Fruit fly (Drosophila melanogaster) whole organism, embryonic: Measurements from ENCODE around the gene Or7a.

ENCODE experiments used
- Ada2b ChIP-seq: fragments of 200-800 bp; sonication (Bioruptor generic); IDR thresholded peaks from 2 replicates; pipeline ENCODE4 v1.3.6; 2022; ENCODE audit warnings: missing biosample characterization, missing genetic modification characterization
- Asciz ChIP-seq: fragments of 200-800 bp; sonication (Bioruptor generic); optimal IDR thresholded peaks from 2 replicates; lab custom pipeline; 2017; ENCODE audit warnings: missing biosample characterization, mild to moderate bottlenecking, missing genetic modification characterization, missing genetic modification reagents
- Atf3 ChIP-seq: fragments of 200-800 bp; sonication (Bioruptor generic); optimal IDR thresholded peaks from 3 replicates; lab custom pipeline; 2016; ENCODE audit warnings: missing biosample characterization, missing genetic modification characterization
- CG11456 ChIP-seq: fragments of 200-800 bp; sonication (Bioruptor generic); IDR thresholded peaks from 3 replicates; pipeline ENCODE4 v1.3.6; 2022; ENCODE audit warnings: missing biosample characterization, missing genetic modification characterization
- CG12299 ChIP-seq: fragments of 200-800 bp; sonication (Bioruptor generic); optimal IDR thresholded peaks from 2 replicates; lab custom pipeline; 2018; ENCODE audit warnings: missing biosample characterization, mild to moderate bottlenecking, missing genetic modification characterization
- CG12942 ChIP-seq: fragments of 200-800 bp; sonication (Bioruptor generic); optimal IDR thresholded peaks from 3 replicates; lab custom pipeline; 2016; ENCODE audit warnings: missing biosample characterization, missing genetic modification characterization
- CG13624 ChIP-seq: fragments of 200-800 bp; sonication (Bioruptor generic); optimal IDR thresholded peaks from 2 replicates; lab custom pipeline; 2016; ENCODE audit warnings: missing biosample characterization, missing genetic modification characterization
- CG14050 ChIP-seq: fragments of 200-800 bp; sonication (Bioruptor generic); IDR thresholded peaks from 3 replicates; pipeline ENCODE4 v1.3.6; 2022; ENCODE audit warnings: missing biosample characterization, missing genetic modification characterization
- CG17385 ChIP-seq: fragments of 200-800 bp; sonication (Bioruptor generic); optimal IDR thresholded peaks from 3 replicates; lab custom pipeline; 2018; ENCODE audit warnings: missing biosample characterization, mild to moderate bottlenecking, missing genetic modification characterization
- CG18619 ChIP-seq: fragments of 200-800 bp; sonication (Bioruptor generic); optimal IDR thresholded peaks from 3 replicates; lab custom pipeline; 2017; ENCODE audit warnings: missing biosample characterization, mild to moderate bottlenecking, missing genetic modification characterization
- CG2712 ChIP-seq: fragments of 200-800 bp; optimal IDR thresholded peaks from 3 replicates; lab custom pipeline; 2019; ENCODE audit warnings: missing biosample characterization, mild to moderate bottlenecking, missing genetic modification characterization, moderate library complexity
- CG2875 ChIP-seq: fragments of 200-800 bp; sonication (Bioruptor generic); optimal IDR thresholded peaks from 2 replicates; lab custom pipeline; 2017; ENCODE audit warnings: missing biosample characterization, mild to moderate bottlenecking, missing genetic modification characterization, missing genetic modification reagents
- CG31224 ChIP-seq: fragments of 200-800 bp; sonication (Bioruptor generic); IDR thresholded peaks from 2 replicates; pipeline ENCODE4 v1.3.6; 2022; ENCODE audit warnings: missing biosample characterization, missing genetic modification characterization
- CG33213 ChIP-seq: fragments of 200-800 bp; sonication (Bioruptor generic); optimal IDR thresholded peaks from 3 replicates; lab custom pipeline; 2016; ENCODE audit warnings: missing biosample characterization, missing genetic modification characterization
- CG43689 ChIP-seq: fragments of 200-800 bp; sonication (Bioruptor generic); IDR thresholded peaks from 2 replicates; pipeline ENCODE4 v1.3.6; 2022; ENCODE audit warnings: missing biosample characterization, missing genetic modification characterization
- CG8765 ChIP-seq: fragments of 200-800 bp; sonication (Bioruptor generic); IDR thresholded peaks from 2 replicates; pipeline ENCODE4 v1.3.6; 2022; ENCODE audit warnings: missing biosample characterization, missing genetic modification characterization
- CG9215 ChIP-seq: fragments of 200-800 bp; sonication (Bioruptor generic); IDR thresholded peaks from 2 replicates; pipeline ENCODE4 v1.3.6; 2022; ENCODE audit warnings: missing biosample characterization, missing genetic modification characterization
- CkIIα-i1 ChIP-seq: fragments of 200-800 bp; sonication (Bioruptor generic); IDR thresholded peaks from 2 replicates; pipeline ENCODE4 v1.3.6; 2022; ENCODE audit warnings: missing biosample characterization, missing genetic modification characterization
- Dip2 ChIP-seq: fragments of 200-800 bp; sonication (Bioruptor generic); IDR thresholded peaks from 2 replicates; pipeline ENCODE4 v1.3.6; 2022; ENCODE audit warnings: missing biosample characterization, missing genetic modification characterization
- Dip3 ChIP-seq: fragments of 200-800 bp; sonication (Bioruptor generic); optimal IDR thresholded peaks from 3 replicates; lab custom pipeline; 2016; ENCODE audit warnings: missing biosample characterization, missing genetic modification characterization
- Drgx ChIP-seq: fragments of 200-800 bp; sonication (Bioruptor generic); IDR thresholded peaks from 2 replicates; pipeline ENCODE4 v1.3.6; 2022; ENCODE audit warnings: missing biosample characterization, missing genetic modification characterization
- E2f1 ChIP-seq: fragments of 200-800 bp; sonication (Bioruptor generic); IDR thresholded peaks from 2 replicates; pipeline ENCODE4 v1.3.6; 2022; ENCODE audit warnings: missing biosample characterization, missing genetic modification characterization
- Ets65A ChIP-seq: fragments of 200-800 bp; sonication (Bioruptor generic); peaks from one replicate; lab custom pipeline; 2016; ENCODE audit warnings: missing biosample characterization, missing genetic modification characterization
- HLH3B ChIP-seq: fragments of 200-800 bp; sonication (Bioruptor generic); IDR thresholded peaks from 2 replicates; pipeline ENCODE4 v1.3.6; 2022; ENCODE audit warnings: missing biosample characterization, missing genetic modification characterization
- HLH54F ChIP-seq: fragments of 200-800 bp; sonication (Bioruptor generic); optimal IDR thresholded peaks from 3 replicates; lab custom pipeline; 2016; ENCODE audit warnings: missing biosample characterization, missing genetic modification characterization
- Hey ChIP-seq: fragments of 200-800 bp; sonication (Bioruptor generic); optimal IDR thresholded peaks from 3 replicates; lab custom pipeline; 2018; ENCODE audit warnings: missing biosample characterization, mild to moderate bottlenecking, missing genetic modification characterization
- HmgD ChIP-seq: fragments of 200-800 bp; sonication (Bioruptor generic); optimal IDR thresholded peaks from 3 replicates; lab custom pipeline; 2016; ENCODE audit warnings: missing biosample characterization, missing genetic modification characterization
- Hr39 ChIP-seq: fragments of >200 bp; optimal IDR thresholded peaks from 2 replicates; lab custom pipeline; 2017
- Lim3 ChIP-seq: fragments of 200-800 bp; sonication (Bioruptor generic); IDR thresholded peaks from 2 replicates; pipeline ENCODE4 v1.3.6; 2022; ENCODE audit warnings: missing biosample characterization, missing genetic modification characterization
- Mes4 ChIP-seq: fragments of 200-800 bp; sonication (Bioruptor generic); optimal IDR thresholded peaks from 2 replicates; lab custom pipeline; 2016; ENCODE audit warnings: missing biosample characterization, missing genetic modification characterization
- NC2β ChIP-seq: fragments of 200-800 bp; sonication (Bioruptor generic); optimal IDR thresholded peaks from 2 replicates; lab custom pipeline; 2016; ENCODE audit warnings: missing biosample characterization, missing genetic modification characterization
- Pdp1 ChIP-seq, 2 experiments: fragments of 200-800 bp; sonication (Bioruptor generic); optimal IDR thresholded peaks; 3 replicates each; lab custom pipeline; 2016; ENCODE audit warnings: missing biosample characterization in 2 of 2, missing genetic modification characterization in 2 of 2, mild to moderate bottlenecking in 1 of 2, moderate library complexity in 1 of 2
- Ptx1 ChIP-seq: fragments of 200-800 bp; sonication (Bioruptor generic); IDR thresholded peaks from 2 replicates; pipeline ENCODE4 v1.3.6; 2022; ENCODE audit warnings: missing biosample characterization, missing genetic modification characterization
- Scr ChIP-seq: fragments of 200-800 bp; sonication (Bioruptor generic); IDR thresholded peaks from 2 replicates; pipeline ENCODE4 v1.3.6; 2022; ENCODE audit warnings: missing biosample characterization, missing genetic modification characterization; ENCODE audit not compliant: partially characterized antibody
- Sin3A ChIP-seq: fragments of >200 bp; optimal IDR thresholded peaks from 2 replicates; lab custom pipeline; 2018
- abd-A ChIP-seq: fragments of 200-800 bp; sonication (Bioruptor generic); optimal IDR thresholded peaks from 3 replicates; lab custom pipeline; 2019; ENCODE audit warnings: missing biosample characterization, mild to moderate bottlenecking, missing genetic modification characterization, moderate library complexity
- bowl ChIP-seq: fragments of 200-800 bp; sonication (Bioruptor generic); IDR thresholded peaks from 2 replicates; pipeline ENCODE4 v1.3.6; 2022; ENCODE audit warnings: missing biosample characterization, missing genetic modification characterization
- danr ChIP-seq: fragments of 200-800 bp; sonication (Bioruptor generic); IDR thresholded peaks from 2 replicates; pipeline ENCODE4 v1.3.6; 2022; ENCODE audit warnings: missing biosample characterization, missing genetic modification characterization
- dysf ChIP-seq: fragments of 200-800 bp; sonication (Bioruptor generic); IDR thresholded peaks from 3 replicates; pipeline ENCODE4 v1.3.6; 2022; ENCODE audit warnings: missing biosample characterization, missing genetic modification characterization
- emc ChIP-seq: fragments of 200-800 bp; sonication (Bioruptor generic); optimal IDR thresholded peaks from 2 replicates; lab custom pipeline; 2016; ENCODE audit warnings: missing biosample characterization, missing genetic modification characterization
- ftz-f1 ChIP-seq: fragments of 200-800 bp; sonication (Bioruptor generic); optimal IDR thresholded peaks from 2 replicates; lab custom pipeline; 2016; ENCODE audit warnings: missing biosample characterization, missing genetic modification characterization
- gfzf ChIP-seq: fragments of 200-800 bp; sonication (Bioruptor generic); optimal IDR thresholded peaks from 2 replicates; lab custom pipeline; 2016; ENCODE audit warnings: missing biosample characterization, mild to moderate bottlenecking, missing genetic modification characterization, moderate library complexity
- lilli ChIP-seq: fragments of 200-800 bp; sonication (Bioruptor generic); optimal IDR thresholded peaks from 3 replicates; lab custom pipeline; 2016; ENCODE audit warnings: missing biosample characterization, missing genetic modification characterization
- p53 ChIP-seq: fragments of 200-800 bp; sonication (Bioruptor generic); optimal IDR thresholded peaks from 2 replicates; lab custom pipeline; 2016; ENCODE audit warnings: missing biosample characterization, missing genetic modification characterization
- pb ChIP-seq: fragments of 200-800 bp; sonication (Bioruptor generic); optimal IDR thresholded peaks from 3 replicates; lab custom pipeline; 2016; ENCODE audit warnings: missing biosample characterization, missing genetic modification characterization
- ro ChIP-seq: fragments of 200-800 bp; sonication (Bioruptor generic); IDR thresholded peaks from 2 replicates; pipeline ENCODE4 v1.3.6; 2022; ENCODE audit warnings: missing biosample characterization, missing genetic modification characterization
- row ChIP-seq: fragments of 200-800 bp; sonication (Bioruptor generic); IDR thresholded peaks from 3 replicates; pipeline ENCODE4 v1.3.6; 2022; ENCODE audit warnings: missing biosample characterization, missing genetic modification characterization
- schlank ChIP-seq: fragments of 200-800 bp; sonication (Bioruptor generic); optimal IDR thresholded peaks from 2 replicates; lab custom pipeline; 2018; ENCODE audit warnings: missing biosample characterization, mild to moderate bottlenecking, missing genetic modification characterization
- seq ChIP-seq: fragments of 200-800 bp; sonication (Bioruptor generic); IDR thresholded peaks from 2 replicates; pipeline ENCODE4 v1.3.6; 2022; ENCODE audit warnings: missing biosample characterization, missing genetic modification characterization
- sna ChIP-seq: fragments of 200-800 bp; sonication (Bioruptor generic); IDR thresholded peaks from 2 replicates; pipeline ENCODE4 v1.3.6; 2022; ENCODE audit warnings: missing biosample characterization, missing genetic modification characterization; ENCODE audit not compliant: partially characterized antibody
- tna ChIP-seq: fragments of 200-800 bp; sonication (Bioruptor generic); IDR thresholded peaks from 2 replicates; pipeline ENCODE4 v1.3.6; 2022; ENCODE audit warnings: missing biosample characterization, missing genetic modification characterization; ENCODE audit not compliant: partially characterized antibody
- wdn ChIP-seq: fragments of 200-800 bp; sonication (Bioruptor generic); IDR thresholded peaks from 2 replicates; pipeline ENCODE4 v1.3.6; 2022; ENCODE audit warnings: missing biosample characterization, missing genetic modification characterization
- wor ChIP-seq: fragments of 200-800 bp; sonication (Bioruptor generic); IDR thresholded peaks from 2 replicates; pipeline ENCODE4 v1.3.6; 2022; ENCODE audit warnings: missing biosample characterization, missing genetic modification characterization
- zfh1 ChIP-seq: fragments of 200-800 bp; sonication (Bioruptor generic); IDR thresholded peaks from 3 replicates; pipeline ENCODE4 v1.3.6; 2022; ENCODE audit warnings: missing biosample characterization, missing genetic modification characterization

The Or7a gene

DNA sequence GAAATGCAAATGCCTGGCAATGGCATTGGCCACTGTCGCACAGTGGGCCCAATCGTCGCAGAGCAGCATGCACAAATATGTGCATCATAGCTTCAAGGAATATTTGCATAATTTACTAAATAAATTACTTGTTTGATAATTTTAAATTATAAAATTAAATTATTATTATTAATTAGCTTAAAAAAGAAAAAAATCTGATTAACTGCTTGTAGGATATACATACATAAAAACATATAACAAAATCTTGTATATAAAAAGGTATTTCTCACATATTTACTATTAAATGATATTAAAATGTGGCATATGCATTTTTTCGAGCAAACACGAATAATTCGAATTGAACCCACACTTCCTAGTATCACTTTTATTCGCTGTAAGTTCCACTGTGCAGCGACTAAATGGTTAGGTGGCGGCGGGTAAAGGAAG is 40.3 kb downstream of the Or7a start (continued):
- TF ChIP-seq Mes4 (GFP tag; lab: Kevin White, UChicago) (no peak), CG9215 (GFP tag; lab: Robert Waterston, UW) (no peak), HLH3B (GFP tag; lab: Robert Waterston, UW) (peak; percentile 33; the same call in 1 of the 2 replicates), Drgx (GFP tag; lab: Robert Waterston, UW) (peak; percentile 55), Dip3 (no peak), lilli (GFP tag; lab: Kevin White, UChicago) (no peak), CG31224 (no peak), tna (no peak), HmgD (GFP tag; lab: Kevin White, UChicago) (no peak), wor (no peak), Hr39 (no peak), abd-A (tag; lab: Kevin White, UChicago) (no peak), zfh1 (0 out of 3 replicates have a peak, but pooled peaks have one; percentile 46), sna (no peak), seq (GFP tag; lab: Robert Waterston, UW) (no peak), CG12299 (tag; lab: Kevin White, UChicago) (no peak), Atf3 (GFP tag; lab: Kevin White, UChicago) (no peak), Scr (GFP tag; lab: Robert Waterston, UW) (no peak), Dip2 (no peak), ro (no peak), Ptx1 (GFP tag; lab: Robert Waterston, UW) (peak; percentile 72), ftz-f1 (GFP tag; lab: Kevin White, UChicago) (no peak), Hey (tag; lab: Kevin White, UChicago) (no peak), CG17385 (GFP tag; lab: Kevin White, UChicago) (peak; percentile 57), pb (GFP tag; lab: Kevin White, UChicago) (no peak), CG33213 (GFP tag; lab: Kevin White, UChicago) (no peak), CG8765 (no peak), Lim3 (no peak), row (peak; percentile 39; the same call in 2 of the 3 replicates), CkIIα-i1 (GFP tag; lab: Robert Waterston, UW) (no peak), CG13624 (GFP tag; lab: Kevin White, UChicago) (no peak), CG11456 (GFP tag; lab: Robert Waterston, UW) (no peak), E2f1 (GFP tag; lab: Robert Waterston, UW) (0 out of 2 replicates have a peak, but pooled peaks have one; percentile 42), bowl (no peak), CG12942 (peak; percentile 41), p53 (GFP tag; lab: Kevin White, UChicago) (no peak), Sin3A (no peak), Asciz (peak; percentile 55), schlank (tag; lab: Kevin White, UChicago) (no peak), CG2875 (GFP tag; lab: Kevin White, UChicago) (peak; percentile 41), emc (GFP tag; lab: Kevin White, UChicago) (no peak), CG18619 (GFP tag; lab: Kevin White, UChicago) (peak; percentile 33), danr (GFP tag; lab: Robert Waterston, UW) (no peak), gfzf (GFP tag; lab: Kevin White, UChicago) (no peak), CG2712 (tag; lab: Kevin White, UChicago) (peak; percentile 77), CG14050 (GFP tag; lab: Robert Waterston, UW) (no peak), dysf (peak; percentile 45; the same call in 1 of the 3 replicates), CG43689 (no peak), wdn (GFP tag; lab: Robert Waterston, UW) (no peak), NC2β (GFP tag; lab: Kevin White, UChicago) (no peak), HLH54F (GFP tag; lab: Kevin White, UChicago) (no peak), Ets65A (peak; percentile 65), Pdp1 (GFP tag; optimal IDR thresholded peaks at IDR 0.05; lab: Kevin White, UChicago) (no peak), Ada2b (GFP tag; lab: Robert Waterston, UW) (no peak)
